Fruit fly (Drosophila melanogaster): ENCODE measurements around the gene CG8032.
A peak's percentile ranks its signal among the peaks of the same experiment; 100 is the strongest.

The CG8032 gene

dm6 chr3R:8711890-8712449 lies 48.1 kb downstream of the CG8032 start (continued):
- TF ChIP-seq Sry-β (GFP tag; optimal IDR thresholded peaks at IDR 0.05) (no peak), ranshi (GFP tag; IDR thresholded peaks at IDR 0.05) (no peak), Blimp-1 (GFP tag; optimal IDR thresholded peaks at IDR 0.05) (peak; percentile 20), inv (GFP tag; IDR thresholded peaks at IDR 0.05; ENCODE audit: partially characterized antibody) (no peak), Dp (GFP tag; optimal IDR thresholded peaks at IDR 0.05) (no peak), pita (GFP tag; optimal IDR thresholded peaks at IDR 0.05) (no peak), CG9727 (GFP tag; optimal IDR thresholded peaks at IDR 0.05) (no peak), mirr (GFP tag; optimal IDR thresholded peaks at IDR 0.05) (peak; percentile 48), D19A (tag; optimal IDR thresholded peaks at IDR 0.05) (no peak), Hsf (GFP tag; optimal IDR thresholded peaks at IDR 0.05) (no peak), MTF-1 (GFP tag; optimal IDR thresholded peaks at IDR 0.05; ENCODE audit: borderline replicate concordance) (no peak), Doc2 (GFP tag; IDR thresholded peaks at IDR 0.05) (no peak), CG11085 (GFP tag; IDR thresholded peaks at IDR 0.05) (no peak), CG17568 (GFP tag; optimal IDR thresholded peaks at IDR 0.05) (no peak), exex (tag; optimal IDR thresholded peaks at IDR 0.05) (no peak), maf-S (GFP tag; optimal IDR thresholded peaks at IDR 0.05) (no peak), Oli (tag; optimal IDR thresholded peaks at IDR 0.05) (peak; percentile 45), tap (tag; optimal IDR thresholded peaks at IDR 0.05) (peak; percentile 3), sr (GFP tag; IDR thresholded peaks at IDR 0.05) (no peak), dan (GFP tag; IDR thresholded peaks at IDR 0.05) (no peak), ase (GFP tag; IDR thresholded peaks at IDR 0.05) (no peak), CG10959 (GFP tag; IDR thresholded peaks at IDR 0.05) (0 out of 2 replicates have a peak, but pooled peaks have one; percentile 28), ttk (GFP tag; IDR thresholded peaks at IDR 0.05) (peak; percentile 42), ato (GFP tag; IDR thresholded peaks at IDR 0.05; ENCODE audit: partially characterized antibody) (no peak), sim (GFP tag; IDR thresholded peaks at IDR 0.05) (no peak), nom (GFP tag; optimal IDR thresholded peaks at IDR 0.05) (no peak), CG8281 (tag; optimal IDR thresholded peaks at IDR 0.05) (no peak), CG7839 (tag; optimal IDR thresholded peaks at IDR 0.05) (peak; percentile 24), CoRest (tag; optimal IDR thresholded peaks at IDR 0.05) (no peak), CG31365 (tag; optimal IDR thresholded peaks at IDR 0.05) (no peak), Dad (GFP tag; optimal IDR thresholded peaks at IDR 0.05) (no peak), CG12155 (GFP tag; optimal IDR thresholded peaks at IDR 0.05) (no peak), ro (GFP tag; IDR thresholded peaks at IDR 0.05) (no peak), Hmx (GFP tag; optimal IDR thresholded peaks at IDR 0.05) (no peak), scrt (GFP tag; optimal IDR thresholded peaks at IDR 0.05) (no peak), al (GFP tag; IDR thresholded peaks at IDR 0.05) (no peak), CG12744 (GFP tag; optimal IDR thresholded peaks at IDR 0.05) (no peak), Elba2 (GFP tag; optimal IDR thresholded peaks at IDR 0.05) (no peak), CG3847 (GFP tag; IDR thresholded peaks at IDR 0.05) (0 out of 2 replicates have a peak, but pooled peaks have one; percentile 15), mld (GFP tag; IDR thresholded peaks at IDR 0.05; ENCODE audit: partially characterized antibody) (no peak), twi (tag; optimal IDR thresholded peaks at IDR 0.05) (no peak), pros (GFP tag; optimal IDR thresholded peaks at IDR 0.05) (no peak), CG11695 (GFP tag; IDR thresholded peaks at IDR 0.05) (no peak), slbo (GFP tag; IDR thresholded peaks at IDR 0.05) (no peak), Dip3 (GFP tag; optimal IDR thresholded peaks at IDR 0.05) (no peak), ap (GFP tag; IDR thresholded peaks at IDR 0.05) (no peak), croc (GFP tag; conservative IDR thresholded peaks at IDR 0.05) (no peak), bigmax (GFP tag; optimal IDR thresholded peaks at IDR 0.05) (no peak), Hey (tag; optimal IDR thresholded peaks at IDR 0.05) (no peak), gem (tag; optimal IDR thresholded peaks at IDR 0.05) (peak; percentile 50), stc (GFP tag; IDR thresholded peaks at IDR 0.05) (no peak)
